Fruit fly (Drosophila melanogaster): ENCODE results near the gene Qtzl.

dm6 chr2L:11969424-11969823 lies 26.1 kb upstream of the Qtzl start:
- TF ChIP-seq Dfd (GFP tag; optimal IDR thresholded peaks at IDR 0.05) = no peak
- TF ChIP-seq Jra (GFP tag; optimal IDR thresholded peaks at IDR 0.05) = no peak
- TF ChIP-seq Myc (optimal IDR thresholded peaks at IDR 0.05) = no peak
- no peak for TF ChIP-seq Dif (GFP tag; optimal IDR thresholded peaks at IDR 0.05; ENCODE audit: partially characterized antibody)
- no peak for TF ChIP-seq dmrt93B (GFP tag; optimal IDR thresholded peaks at IDR 0.05)
- no peak for TF ChIP-seq CrebA (GFP tag; optimal IDR thresholded peaks at IDR 0.05; ENCODE audit: borderline replicate concordance)
- no peak for TF ChIP-seq CG9705 (GFP tag; optimal IDR thresholded peaks at IDR 0.05)
- TF ChIP-seq dsf (GFP tag; optimal IDR thresholded peaks at IDR 0.05; ENCODE audit: borderline replicate concordance) = no peak
- no peak for TF ChIP-seq psq (GFP tag; optimal IDR thresholded peaks at IDR 0.05)
- TF ChIP-seq fru (GFP tag; optimal IDR thresholded peaks at IDR 0.05) = no peak
- no peak for TF ChIP-seq Abd-B (GFP tag; optimal IDR thresholded peaks at IDR 0.05)
- no peak for TF ChIP-seq Mio (GFP tag; optimal IDR thresholded peaks at IDR 0.05)
- no peak for TF ChIP-seq OdsH (GFP tag; optimal IDR thresholded peaks at IDR 0.05)
